Worm (Caenorhabditis elegans) whole organism, young adult: ENCODE results near the gene ddx-19.

Source experiments
- B0019.2 ChIP-seq: fragments of 200-800 bp; sonication (Bioruptor generic); conservative IDR thresholded peaks from 2 replicates; pipeline ENCODE4 v1.3.6; 2022; ENCODE audit warnings: missing genetic modification reagents, missing genetic modification characterization, missing compliant biosample characterization
- K11D2.4 ChIP-seq: fragments of 200-800 bp; sonication (Bioruptor generic); IDR thresholded peaks from 2 replicates; pipeline ENCODE4 v1.3.6; 2022; ENCODE audit warnings: missing genetic modification reagents, missing genetic modification characterization, missing compliant biosample characterization
- Y67H2A.10 ChIP-seq: fragments of 200-800 bp; sonication (Bioruptor generic); conservative IDR thresholded peaks from 2 replicates; pipeline ENCODE4 v1.3.6; 2022; ENCODE audit warnings: missing genetic modification reagents, missing genetic modification characterization, missing compliant biosample characterization
- atf-7 ChIP-seq: sonication (generic microtip); optimal IDR thresholded peaks from 2 replicates; lab custom pipeline; 2017; ENCODE audit warnings: mild to moderate bottlenecking, missing genetic modification characterization, missing compliant biosample characterization
- die-1 ChIP-seq: sonication (generic microtip); optimal IDR thresholded peaks from 2 replicates; lab custom pipeline; 2016; ENCODE audit warnings: missing genotype, mild to moderate bottlenecking, missing genetic modification characterization, missing compliant biosample characterization
- lsy-27 ChIP-seq: sonication (generic microtip); optimal IDR thresholded peaks from 2 replicates; lab custom pipeline; 2017; ENCODE audit warnings: missing genetic modification characterization, mild to moderate bottlenecking, missing compliant biosample characterization, antibody characterized with exemption, missing genotype, borderline replicate concordance; ENCODE audit not compliant: insufficient read depth
- nfya-2 ChIP-seq: fragments of 200-800 bp; sonication (Bioruptor generic); IDR thresholded peaks from 2 replicates; pipeline ENCODE4 v1.3.6; 2022; ENCODE audit warnings: missing genetic modification reagents, missing genetic modification characterization, missing compliant biosample characterization
- snpc-4 ChIP-seq, 5 experiments: fragments of 150-350 bp in 1 of 5; sonication (generic microtip) in 4 of 5; optimal IDR thresholded peaks; 2 replicates each; lab custom pipeline; 2014 to 2018; ENCODE audit warnings: missing genetic modification characterization in 5 of 5, missing biosample characterization in 3 of 5, antibody characterized with exemption in 2 of 5, mild to moderate bottlenecking in 2 of 5, missing compliant biosample characterization in 2 of 5, missing genotype in 2 of 5, moderate library complexity in 2 of 5, missing genetic modification reagents in 1 of 5
- ztf-6 ChIP-seq: fragments of 200-800 bp; sonication (Bioruptor generic); IDR thresholded peaks from 2 replicates; pipeline ENCODE4 v1.3.6; 2022; ENCODE audit warnings: missing genetic modification reagents, missing genetic modification characterization, missing compliant biosample characterization

DNA sequence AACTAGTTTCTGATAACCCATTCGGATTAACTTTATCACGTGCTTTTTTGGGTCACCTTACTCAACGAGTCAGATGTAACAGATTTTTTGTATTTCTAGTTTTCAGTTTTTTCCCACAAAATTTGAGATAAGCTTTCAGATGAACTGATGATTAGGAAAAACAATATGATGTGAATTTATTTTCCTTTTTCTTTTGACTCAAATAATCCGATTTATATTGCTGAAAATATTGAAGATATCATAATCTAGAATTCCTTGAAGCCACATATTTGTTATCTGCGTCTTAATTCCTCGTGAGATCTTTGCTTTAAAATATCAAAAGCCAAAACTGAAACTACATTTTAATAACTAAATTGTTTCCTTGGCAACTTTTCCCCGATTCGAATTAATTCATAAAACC, 32.0 kb downstream of the ddx-19 start:
- TF ChIP-seq lsy-27 (tag; lab: Kevin White, UChicago) (no peak), ztf-6 (GFP tag; lab: Robert Waterston, UW) (no peak), snpc-4 (GFP tag; optimal IDR thresholded peaks at IDR 0.05; lab: Kevin White, UChicago) (no peak), snpc-4 (tag; optimal IDR thresholded peaks at IDR 0.05; lab: Kevin White, UChicago) (no peak), atf-7 (tag; lab: Kevin White, UChicago) (no peak), K11D2.4 (no peak), B0019.2 (GFP tag; lab: Robert Waterston, UW) (no peak), Y67H2A.10 (no peak), die-1 (tag; lab: Kevin White, UChicago) (no peak), nfya-2 (GFP tag; lab: Robert Waterston, UW) (no peak)
